Worm (Caenorhabditis elegans) whole organism, L2 larva: ENCODE measurements around the gene clec-232.

Experiments
- C34F6.9 ChIP-seq: fragments of 150-350 bp; optimal IDR thresholded peaks from 2 replicates; lab custom pipeline; 2014; ENCODE audit warnings: missing biosample characterization, missing genetic modification characterization
- F13H6.1 ChIP-seq: sonication (generic microtip); optimal IDR thresholded peaks from 2 replicates; lab custom pipeline; 2016; ENCODE audit warnings: missing genetic modification characterization, missing compliant biosample characterization
- Y55F3AM.14 ChIP-seq: fragments of 200-800 bp; sonication (Bioruptor generic); optimal IDR thresholded peaks from 2 replicates; lab custom pipeline; 2018; ENCODE audit warnings: mild to moderate bottlenecking, missing genetic modification characterization, missing compliant biosample characterization
- alr-1 ChIP-seq: fragments of 150-350 bp; optimal IDR thresholded peaks from 2 replicates; lab custom pipeline; 2014; ENCODE audit warnings: missing biosample characterization, missing genetic modification characterization
- aly-2 ChIP-seq: fragments of 150-350 bp; optimal IDR thresholded peaks from 2 replicates; lab custom pipeline; 2014; ENCODE audit warnings: missing biosample characterization, missing genetic modification characterization
- ceh-16 ChIP-seq: fragments of 150-350 bp; optimal IDR thresholded peaks from 2 replicates; lab custom pipeline; 2014; ENCODE audit warnings: missing biosample characterization, missing genetic modification characterization
- ceh-82 ChIP-seq: fragments of 150-350 bp; optimal IDR thresholded peaks from 2 replicates; lab custom pipeline; 2014; ENCODE audit warnings: missing biosample characterization, missing genetic modification characterization
- crh-2 ChIP-seq: sonication (generic microtip); optimal IDR thresholded peaks from 2 replicates; lab custom pipeline; 2017; ENCODE audit warnings: missing biosample characterization, missing genetic modification characterization
- dmd-4 ChIP-seq: sonication (generic microtip); optimal IDR thresholded peaks from 2 replicates; lab custom pipeline; 2017; ENCODE audit warnings: missing biosample characterization, missing genetic modification characterization
- elt-1 ChIP-seq: fragments of 150-350 bp; optimal IDR thresholded peaks from 2 replicates; lab custom pipeline; 2014; ENCODE audit warnings: missing biosample characterization, missing genetic modification characterization
- elt-3 ChIP-seq: sonication (generic microtip); optimal IDR thresholded peaks from 2 replicates; lab custom pipeline; 2017; ENCODE audit warnings: missing biosample characterization, missing genetic modification characterization
- gmeb-1 ChIP-seq: fragments of 150-350 bp; optimal IDR thresholded peaks from 2 replicates; lab custom pipeline; 2014; ENCODE audit warnings: missing biosample characterization, missing genetic modification characterization
- lin-13 ChIP-seq: fragments of 150-350 bp; optimal IDR thresholded peaks from 2 replicates; lab custom pipeline; 2014; ENCODE audit warnings: missing biosample characterization, missing genetic modification reagents, missing genetic modification characterization
- lin-39 ChIP-seq: fragments of 150-350 bp; optimal IDR thresholded peaks from 2 replicates; lab custom pipeline; 2014; ENCODE audit warnings: missing biosample characterization, missing genetic modification reagents, missing genetic modification characterization
- lsy-2 ChIP-seq, 2 experiments: fragments of 150-350 bp in 1 of 2; sonication (generic microtip) in 1 of 2; optimal IDR thresholded peaks; 2 replicates each; lab custom pipeline; 2014 to 2017; ENCODE audit warnings: missing biosample characterization in 2 of 2, missing genetic modification characterization in 2 of 2
- mab-5 ChIP-seq: fragments of 150-350 bp; optimal IDR thresholded peaks from 2 replicates; lab custom pipeline; 2014; ENCODE audit warnings: missing biosample characterization, missing genetic modification characterization
- mbf-1 ChIP-seq: sonication (generic microtip); optimal IDR thresholded peaks from 2 replicates; lab custom pipeline; 2017; ENCODE audit warnings: missing biosample characterization, missing genetic modification characterization
- nhr-10 ChIP-seq: sonication (generic microtip); optimal IDR thresholded peaks from 2 replicates; lab custom pipeline; 2017; ENCODE audit warnings: missing biosample characterization, missing genetic modification characterization
- nhr-129 ChIP-seq: fragments of 150-350 bp; optimal IDR thresholded peaks from 2 replicates; lab custom pipeline; 2014; ENCODE audit warnings: missing biosample characterization, missing genetic modification characterization
- nhr-21 ChIP-seq: fragments of 150-350 bp; optimal IDR thresholded peaks from 2 replicates; lab custom pipeline; 2014; ENCODE audit warnings: missing biosample characterization, missing genetic modification characterization
- nhr-23 ChIP-seq: fragments of 150-350 bp; optimal IDR thresholded peaks from 2 replicates; lab custom pipeline; 2014; ENCODE audit warnings: missing biosample characterization, missing genetic modification reagents, missing genetic modification characterization
- nhr-25 ChIP-seq: fragments of 150-350 bp; sonication (generic microtip); optimal IDR thresholded peaks from 3 replicates; lab custom pipeline; 2014; ENCODE audit warnings: missing biosample characterization, missing genetic modification characterization
- nhr-77 ChIP-seq: fragments of 150-350 bp; optimal IDR thresholded peaks from 2 replicates; lab custom pipeline; 2014; ENCODE audit warnings: missing biosample characterization, missing genetic modification characterization
- peb-1 ChIP-seq: fragments of 150-350 bp; optimal IDR thresholded peaks from 2 replicates; lab custom pipeline; 2014; ENCODE audit warnings: missing biosample characterization, missing genetic modification characterization
- sem-4 ChIP-seq: fragments of 150-350 bp; optimal IDR thresholded peaks from 2 replicates; lab custom pipeline; 2014; ENCODE audit warnings: missing biosample characterization, missing genetic modification reagents, missing genetic modification characterization
- skn-1 ChIP-seq: sonication (generic microtip); optimal IDR thresholded peaks from 2 replicates; lab custom pipeline; 2017; ENCODE audit warnings: missing biosample characterization, missing genetic modification characterization
- sma-3 ChIP-seq: sonication (generic microtip); optimal IDR thresholded peaks from 2 replicates; lab custom pipeline; 2016; ENCODE audit warnings: missing genetic modification reagents, missing genetic modification characterization, missing compliant biosample characterization
- sma-9 ChIP-seq, 2 experiments: fragments of 150-350 bp in 1 of 2; sonication (generic microtip) in 1 of 2; optimal IDR thresholded peaks; 2 replicates each; lab custom pipeline; 2014 to 2016; ENCODE audit warnings: missing genetic modification characterization in 2 of 2, mild to moderate bottlenecking in 1 of 2, missing biosample characterization in 1 of 2, missing compliant biosample characterization in 1 of 2, missing genetic modification reagents in 1 of 2, moderate library complexity in 1 of 2
- snpc-4 ChIP-seq: fragments of 150-350 bp; optimal IDR thresholded peaks from 2 replicates; lab custom pipeline; 2014; ENCODE audit warnings: missing biosample characterization, missing genetic modification characterization
- unc-39 ChIP-seq: fragments of 150-350 bp; optimal IDR thresholded peaks from 2 replicates; lab custom pipeline; 2014; ENCODE audit warnings: missing biosample characterization, missing genetic modification characterization
- unc-55 ChIP-seq: fragments of 150-350 bp; sonication (generic microtip); optimal IDR thresholded peaks from 3 replicates; lab custom pipeline; 2014; ENCODE audit warnings: missing biosample characterization, missing genetic modification reagents, missing genetic modification characterization
- unc-62 ChIP-seq: fragments of 150-350 bp; optimal IDR thresholded peaks from 2 replicates; lab custom pipeline; 2014; ENCODE audit warnings: missing biosample characterization, missing genetic modification reagents, missing genetic modification characterization
- ztf-1 ChIP-seq: fragments of 200-800 bp; sonication (Bioruptor generic); conservative IDR thresholded peaks from 2 replicates; pipeline ENCODE4 v1.3.6; 2022; ENCODE audit warnings: missing genetic modification characterization, missing compliant biosample characterization
- ztf-11 ChIP-seq: sonication (generic microtip); optimal IDR thresholded peaks from 2 replicates; lab custom pipeline; 2017; ENCODE audit warnings: missing biosample characterization, missing genetic modification characterization

clec-232 gene

ce11 chrV:16015652-16016051 is 39.7 kb downstream of the clec-232 start, which contains the start of gene str-232:
TSS of gene str-232 (minus strand) at chrV:16015752.
- no peak for TF ChIP-seq unc-55 (GFP tag; lab: Kevin White, UChicago)
- TF ChIP-seq dmd-4 (tag; lab: Kevin White, UChicago) = no peak
- no peak for TF ChIP-seq elt-3 (tag; lab: Kevin White, UChicago)

- no peak for TF ChIP-seq nhr-25 (tag; lab: Kevin White, UChicago)
- no peak for TF ChIP-seq sma-3
- no peak for TF ChIP-seq skn-1 (tag; lab: Kevin White, UChicago)
- no peak for TF ChIP-seq elt-1 (tag; lab: Kevin White, UChicago)
- no peak for TF ChIP-seq crh-2
- TF ChIP-seq mbf-1 (tag; lab: Kevin White, UChicago) = no peak
- no peak for TF ChIP-seq unc-55 (GFP tag; lab: Kevin White, UChicago)
- TF ChIP-seq peb-1 (tag; lab: Kevin White, UChicago) = no peak
- TF ChIP-seq nhr-21 (tag; lab: Kevin White, UChicago) = no peak
- no peak for TF ChIP-seq Y55F3AM.14 (GFP tag; lab: Kevin White, UChicago)
Observed at ce11 chrV:16016977-16017376, 41.0 kb downstream of the clec-232 start.

DNA sequence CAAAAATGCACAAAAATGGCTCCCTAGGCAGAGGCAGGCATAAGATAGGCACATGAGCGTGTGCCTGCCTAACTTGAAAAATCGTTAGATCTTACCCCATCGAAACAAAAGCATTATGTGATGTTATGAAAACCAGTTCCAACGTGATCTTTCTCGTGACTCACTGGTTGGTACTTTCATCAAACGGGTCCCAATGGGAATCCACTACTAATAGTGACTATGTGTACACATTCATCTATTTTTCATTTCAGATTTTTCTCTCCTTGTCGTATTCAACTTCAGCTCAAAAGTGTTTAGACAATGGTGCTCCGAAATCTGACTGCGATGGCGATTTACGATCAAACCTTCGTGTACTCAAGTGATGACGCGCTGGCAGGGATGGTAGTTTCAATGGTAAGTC is 41.7 kb downstream of the clec-232 start, which contains the start of gene srx-43:
Gene srx-43 (plus strand): TSS at position 301 of the 400 bp plus-strand sequence.
- TF ChIP-seq ztf-11 (tag; lab: Kevin White, UChicago) (no peak), sem-4 (no peak), alr-1 (tag; lab: Kevin White, UChicago) (no peak), C34F6.9 (no peak)

- no peak for TF ChIP-seq nhr-77 (tag; lab: Kevin White, UChicago)
- no peak for TF ChIP-seq unc-39
- TF ChIP-seq skn-1 (tag; lab: Kevin White, UChicago) = no peak
- no peak for TF ChIP-seq unc-55 (GFP tag; lab: Kevin White, UChicago)
- TF ChIP-seq ceh-82 = no peak
- no peak for TF ChIP-seq F13H6.1 (tag; lab: Kevin White, UChicago)
- TF ChIP-seq unc-62 (GFP tag; lab: Kevin White, UChicago) = no peak
- TF ChIP-seq aly-2 (tag; lab: Kevin White, UChicago) = no peak
- TF ChIP-seq gmeb-1 (tag; lab: Kevin White, UChicago) = no peak
- no peak for TF ChIP-seq nhr-23 (tag; lab: Kevin White, UChicago)
- TF ChIP-seq ceh-16 (tag; lab: Kevin White, UChicago) = no peak
- no peak for TF ChIP-seq dmd-4 (tag; lab: Kevin White, UChicago)
- TF ChIP-seq nhr-10 (tag; lab: Kevin White, UChicago) = no peak
- no peak for TF ChIP-seq mab-5 (tag; lab: Kevin White, UChicago)
- no peak for TF ChIP-seq sma-9 (GFP tag; optimal IDR thresholded peaks at IDR 0.05; lab: Kevin White, UChicago)
- no peak for TF ChIP-seq sma-9 (tag; optimal IDR thresholded peaks at IDR 0.05; lab: Kevin White, UChicago)
- no peak for TF ChIP-seq lsy-2 (tag; optimal IDR thresholded peaks at IDR 0.05; lab: Kevin White, UChicago)
- no peak for TF ChIP-seq snpc-4 (tag; lab: Kevin White, UChicago)
- TF ChIP-seq ztf-1 (GFP tag; lab: Robert Waterston, UW) = no peak
- TF ChIP-seq, all 48 proteins: peak for 0
Observed at ce11 chrV:16020042-16020441, 44.1 kb downstream of the clec-232 start, which contains the start of gene srx-44. TSS of gene srx-44 (plus strand) at chrV:16020342.

- TF ChIP-seq gmeb-1 (tag; lab: Kevin White, UChicago) (peak; percentile 87), snpc-4 (tag; lab: Kevin White, UChicago) (peak; percentile 31), C34F6.9 (peak; percentile 2), lin-13 (GFP tag; lab: Kevin White, UChicago) (peak; percentile 4), nhr-129 (tag; lab: Kevin White, UChicago) (peak; percentile 12), unc-39 (no peak), sma-3 (peak; percentile 52), crh-2 (peak; percentile 42), lin-39 (no peak), unc-55 (GFP tag; lab: Kevin White, UChicago) (peak; percentile 41), sma-9 (GFP tag; optimal IDR thresholded peaks at IDR 0.05; lab: Kevin White, UChicago) (peak; percentile 32), sma-9 (tag; optimal IDR thresholded peaks at IDR 0.05; lab: Kevin White, UChicago) (no peak)
Observed at ce11 chrV:16022600-16022999, 46.7 kb downstream of the clec-232 start.
